Worm (Caenorhabditis elegans): ENCODE measurements around the gene gyg-2.
A peak's percentile ranks its signal among the peaks of the same experiment; 100 is the strongest.

The gyg-2 gene

DNA sequence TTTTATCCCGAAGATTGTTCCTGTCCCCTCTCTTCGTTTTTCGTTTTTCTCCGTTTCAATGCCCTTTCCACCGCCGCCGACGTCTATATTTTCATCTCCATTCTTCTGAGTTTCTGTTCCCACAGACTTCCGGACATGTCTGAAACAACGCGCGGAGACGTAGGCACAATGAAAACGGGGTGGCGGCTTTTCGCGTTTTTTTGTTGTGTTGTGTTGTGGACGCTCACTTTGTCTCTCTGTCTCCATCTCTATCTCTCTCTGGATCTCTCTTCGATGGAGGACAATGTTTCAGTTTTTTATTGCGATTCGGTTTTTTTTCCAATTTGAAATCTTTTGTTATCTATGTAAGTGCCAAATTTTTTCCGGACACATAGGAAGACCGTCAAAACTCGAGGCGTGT lies 13.9 kb upstream of the gyg-2 start:
- TF ChIP-seq aha-1 (tag) (peak; percentile 6), nhr-41 (GFP tag; IDR thresholded peaks at IDR 0.05) (no peak)

DNA sequence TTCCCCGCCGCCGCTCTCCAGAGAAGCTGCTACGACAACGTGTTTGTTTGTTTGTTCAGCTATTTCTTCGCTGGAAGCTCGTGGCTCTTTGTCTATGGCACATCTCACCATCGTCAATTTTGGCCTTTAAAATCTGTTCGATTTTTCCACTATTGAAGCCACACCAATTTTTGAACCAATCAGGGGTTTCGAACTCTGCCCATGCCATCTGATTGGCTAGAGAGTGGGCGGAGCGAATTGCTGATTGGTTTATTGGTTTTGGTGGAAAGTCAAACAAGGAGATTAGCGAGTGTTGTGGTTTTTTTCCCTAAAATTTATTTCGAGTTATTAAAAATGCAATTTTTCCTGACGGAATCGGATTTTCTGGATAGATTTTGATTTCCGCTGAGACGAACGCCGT lies 10.1 kb upstream of the gyg-2 start:
- TF ChIP-seq spr-3 (GFP tag; optimal IDR thresholded peaks at IDR 0.05), result no peak
- no peak for TF ChIP-seq hlh-30 (tag; optimal IDR thresholded peaks at IDR 0.05; ENCODE audit: insufficient read depth)
- no peak for TF ChIP-seq Y75B8A.6 (GFP tag; IDR thresholded peaks at IDR 0.05)
- TF ChIP-seq lin-15B (tag; optimal IDR thresholded peaks at IDR 0.05), result no peak
- TF ChIP-seq lir-3 (tag; optimal IDR thresholded peaks at IDR 0.05), result no peak
- TF ChIP-seq dve-1 (tag; optimal IDR thresholded peaks at IDR 0.05; ENCODE audit: insufficient read depth), result no peak
- TF ChIP-seq unc-39 (tag; optimal IDR thresholded peaks at IDR 0.05), result no peak
- TF ChIP-seq ceh-32 (tag; optimal IDR thresholded peaks at IDR 0.05; ENCODE audit: poor library complexity), result no peak
- no peak for TF ChIP-seq F44E2.7 (GFP tag; IDR thresholded peaks at IDR 0.05)

DNA sequence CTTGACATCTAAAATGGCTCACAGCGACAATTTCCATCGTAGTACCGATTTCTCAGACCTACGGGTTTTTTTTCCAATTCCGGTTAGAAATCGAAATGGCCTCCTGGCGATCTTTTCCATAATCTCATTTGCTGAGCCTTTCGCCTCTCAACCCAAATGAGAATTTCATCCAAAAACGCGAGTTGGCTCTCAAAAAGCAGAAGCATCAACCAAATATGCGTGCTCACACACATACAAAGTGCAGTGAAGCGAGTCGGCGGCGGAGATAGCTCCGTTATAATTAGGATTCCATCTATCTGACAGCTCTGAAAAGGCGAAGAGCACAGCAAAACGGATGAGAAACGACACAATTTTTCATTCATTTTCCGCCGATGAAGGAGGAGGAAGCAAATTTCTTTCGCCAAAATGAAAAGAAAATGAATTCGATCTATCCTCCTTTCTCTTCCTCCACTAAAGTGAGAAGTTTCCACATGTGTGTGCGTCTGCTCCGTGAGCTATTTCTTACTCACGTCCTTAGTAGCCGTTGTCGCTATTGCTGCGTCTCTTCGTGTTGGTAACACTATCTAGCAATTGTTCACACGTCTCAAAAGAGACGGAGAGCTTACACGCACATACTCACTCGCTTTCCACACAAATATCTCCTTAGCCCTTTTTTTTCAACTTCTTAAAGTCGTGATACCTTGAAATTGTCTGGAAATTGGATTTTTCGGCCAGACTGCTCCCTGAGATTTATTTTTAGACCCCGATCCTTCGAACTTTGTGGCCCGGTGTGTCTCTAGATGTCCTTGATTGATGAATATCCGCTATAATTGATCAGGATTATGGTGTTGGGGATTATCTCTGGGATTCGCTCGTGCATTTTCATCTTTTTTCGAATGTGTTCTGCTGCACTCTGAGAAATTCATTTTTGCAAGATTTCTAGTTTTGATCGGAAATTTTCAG lies 6.3 kb upstream of the gyg-2 start:
- TF ChIP-seq aha-1 (tag), result peak; percentile 52
- no peak for TF ChIP-seq nhr-111 (GFP tag; optimal IDR thresholded peaks at IDR 0.05)
- TF ChIP-seq dmd-8 (GFP tag; IDR thresholded peaks at IDR 0.05), result no peak
- TF ChIP-seq spr-1 (tag; optimal IDR thresholded peaks at IDR 0.05), result no peak
- no peak for TF ChIP-seq tra-1 (GFP tag; IDR thresholded peaks at IDR 0.05)
- peak in 1 of 2 experiments; percentile 97 for TF ChIP-seq unc-62 (GFP tag; optimal IDR thresholded peaks at IDR 0.05 in 1 of 2)
- no peak for TF ChIP-seq unc-62 (tag; optimal IDR thresholded peaks at IDR 0.05)
- no peak for TF ChIP-seq attf-4 (tag; optimal IDR thresholded peaks at IDR 0.05)
- no peak for TF ChIP-seq zag-1 (tag; optimal IDR thresholded peaks at IDR 0.05)
- no peak for TF ChIP-seq ctbp-1 (GFP tag; IDR thresholded peaks at IDR 0.05)
- TF ChIP-seq zfp-2 (tag; optimal IDR thresholded peaks at IDR 0.05), result no peak
- no peak for TF ChIP-seq ceh-32 (tag; optimal IDR thresholded peaks at IDR 0.05; ENCODE audit: poor library complexity)
- peak; percentile 41 for TF ChIP-seq fkh-10 (GFP tag; optimal IDR thresholded peaks at IDR 0.05)

DNA sequence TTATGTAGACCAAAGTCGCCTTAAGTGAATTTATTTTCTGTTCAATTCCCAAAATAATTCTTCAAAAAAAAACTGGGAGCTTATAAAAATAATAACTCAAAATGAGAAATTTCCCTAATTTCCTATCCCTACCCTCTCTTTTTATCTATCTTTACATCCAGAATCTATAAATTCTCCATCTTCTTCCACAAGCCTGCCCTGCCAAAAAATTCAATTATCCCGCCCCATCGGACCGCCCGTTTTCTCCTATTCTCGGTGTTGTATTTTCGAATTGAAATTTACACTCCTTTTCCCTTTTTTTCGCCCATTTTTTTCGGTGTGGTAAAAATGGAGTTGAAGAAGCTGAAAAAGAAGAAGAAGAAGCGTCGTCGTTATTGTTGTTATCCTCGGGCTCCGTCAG lies 3.4 kb upstream of the gyg-2 start:
- no peak for TF ChIP-seq mdt-29 (GFP tag; IDR thresholded peaks at IDR 0.05)
- TF ChIP-seq aly-2 (tag; optimal IDR thresholded peaks at IDR 0.05), result no peak
- no peak for TF ChIP-seq jun-1 (tag; optimal IDR thresholded peaks at IDR 0.05)
- peak; percentile 9 for TF ChIP-seq ces-1 (GFP tag; optimal IDR thresholded peaks at IDR 0.05)
- no peak for TF ChIP-seq nhr-28 (tag; optimal IDR thresholded peaks at IDR 0.05)
- no peak for TF ChIP-seq nhr-11 (tag; optimal IDR thresholded peaks at IDR 0.05)

DNA sequence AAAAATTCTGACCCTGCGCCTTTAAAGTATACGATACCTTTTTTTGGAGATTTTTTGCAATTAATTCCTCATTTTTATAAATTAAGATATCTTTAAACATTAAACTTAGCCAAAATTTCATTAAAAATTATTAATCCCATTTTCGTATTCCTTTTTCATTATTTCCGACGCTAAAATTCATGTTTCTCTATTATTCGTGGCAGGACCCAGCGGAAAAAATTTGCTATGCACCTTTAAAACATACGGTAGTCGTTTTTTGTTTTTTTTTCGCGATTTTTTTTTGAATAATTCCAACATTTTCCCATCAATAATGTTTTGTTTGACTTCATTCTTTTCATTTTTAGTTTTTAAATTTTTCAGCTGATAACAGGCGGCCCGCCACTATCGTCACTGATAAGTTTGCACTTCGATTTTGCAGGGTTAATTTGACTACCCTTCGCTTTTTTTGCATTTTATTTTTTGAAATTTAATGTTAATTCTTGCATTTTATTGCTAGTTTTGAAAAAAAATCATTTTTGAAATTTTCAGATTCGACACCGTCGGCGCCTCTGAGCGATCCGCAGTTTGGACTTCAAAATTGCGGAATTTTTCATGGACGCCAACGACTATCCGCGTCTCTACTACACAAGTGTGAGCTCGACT lies 1.1 kb upstream of the gyg-2 start, which contains the start of gene dkf-2:
Gene dkf-2, plus strand, starts transcription at position 592 of the 642 bp plus-strand sequence.
- TF ChIP-seq unc-62 (GFP tag; optimal IDR thresholded peaks at IDR 0.05 in 1 of 2), result peak in 1 of 2 experiments; percentile 64
- TF ChIP-seq unc-62 (tag; optimal IDR thresholded peaks at IDR 0.05), result no peak
- TF ChIP-seq aha-1 (tag), result peak; percentile 20
- no peak for TF ChIP-seq lin-1 (GFP tag; IDR thresholded peaks at IDR 0.05)
- TF ChIP-seq F49E8.2 (tag; optimal IDR thresholded peaks at IDR 0.05; ENCODE audit: borderline replicate concordance), result peak; percentile 46

DNA sequence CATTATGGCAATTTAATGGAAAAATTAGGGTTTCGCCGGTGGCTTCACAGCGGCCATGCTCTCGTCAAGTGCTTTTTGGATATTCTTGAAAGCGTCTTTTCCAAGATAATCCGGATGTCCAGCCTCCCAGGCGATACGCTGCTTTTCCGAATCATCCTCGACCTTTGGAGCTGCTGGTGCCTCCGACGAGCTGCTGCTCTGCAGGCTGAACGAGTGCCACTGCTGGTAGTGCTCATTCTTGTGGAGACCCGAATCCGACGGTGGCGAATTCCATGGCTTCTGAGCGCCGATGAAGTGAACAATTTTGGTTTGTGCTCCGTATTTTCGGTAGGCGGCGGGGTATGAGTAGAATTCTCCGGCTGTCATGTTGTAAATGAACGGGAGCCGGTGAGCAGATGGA lies 844 bp downstream of the gyg-2 start:
- peak; percentile 75 for TF ChIP-seq set-16 (GFP tag; IDR thresholded peaks at IDR 0.05)
- TF ChIP-seq aha-1 (tag), result peak; percentile 85
- TF ChIP-seq ceh-44 (GFP tag; IDR thresholded peaks at IDR 0.05), result no peak

Measured in whole organism, L4 larva.